Worm (Caenorhabditis elegans) whole organism, mixed stage, embryonic: ENCODE results near the gene prp-38.
A peak's percentile ranks its signal among the peaks of the same experiment; 100 is the strongest.

Experiments used
- ceh-83 ChIP-seq: fragments of 200-800 bp; sonication (Bioruptor generic); optimal IDR thresholded peaks from 2 replicates; lab custom pipeline; 2018; ENCODE audit warnings: mild to moderate bottlenecking, missing genetic modification characterization, missing compliant biosample characterization
- elt-3 ChIP-seq: fragments of 150-350 bp; optimal IDR thresholded peaks from 2 replicates; lab custom pipeline; 2014; ENCODE audit warnings: missing biosample characterization, missing genetic modification characterization
- hlh-1 ChIP-seq: fragments of 150-350 bp; optimal IDR thresholded peaks from 2 replicates; lab custom pipeline; 2014; ENCODE audit warnings: missing biosample characterization, missing genetic modification reagents, missing genetic modification characterization
- lin-13 ChIP-seq: fragments of 150-350 bp; optimal IDR thresholded peaks from 2 replicates; lab custom pipeline; 2014; ENCODE audit warnings: missing biosample characterization, missing genetic modification characterization
- lsy-2 ChIP-seq: fragments of 150-350 bp; optimal IDR thresholded peaks from 2 replicates; lab custom pipeline; 2014; ENCODE audit warnings: missing biosample characterization, missing genetic modification characterization
- mab-5 ChIP-seq: fragments of 150-350 bp; optimal IDR thresholded peaks from 2 replicates; lab custom pipeline; 2014; ENCODE audit warnings: missing biosample characterization, missing genetic modification characterization
- mep-1 ChIP-seq: fragments of 150-350 bp; optimal IDR thresholded peaks from 2 replicates; lab custom pipeline; 2017; ENCODE audit warnings: missing biosample characterization, missing genetic modification reagents, missing genetic modification characterization, inconsistent platforms
- nhr-237 ChIP-seq: fragments of 150-350 bp; optimal IDR thresholded peaks from 2 replicates; lab custom pipeline; 2014; ENCODE audit warnings: missing biosample characterization, missing genetic modification characterization
- pha-4 ChIP-seq: fragments of 150-350 bp; optimal IDR thresholded peaks from 2 replicates; lab custom pipeline; 2018; ENCODE audit warnings: missing biosample characterization, missing genetic modification reagents, missing genetic modification characterization
- snpc-4 ChIP-seq: fragments of 150-350 bp; optimal IDR thresholded peaks from 2 replicates; lab custom pipeline; 2014; ENCODE audit warnings: missing biosample characterization, missing genetic modification characterization
- sptf-1 ChIP-seq: sonication (generic microtip); optimal IDR thresholded peaks from 2 replicates; lab custom pipeline; 2017; ENCODE audit warnings: mild to moderate bottlenecking, missing genetic modification characterization, moderate library complexity, missing compliant biosample characterization
- unc-120 ChIP-seq: sonication (generic microtip); optimal IDR thresholded peaks from 2 replicates; lab custom pipeline; 2017; ENCODE audit warnings: missing genetic modification characterization, missing compliant biosample characterization; ENCODE audit not compliant: poor library complexity, severe bottlenecking
- unc-39 ChIP-seq: fragments of 150-350 bp; optimal IDR thresholded peaks from 2 replicates; lab custom pipeline; 2014; ENCODE audit warnings: missing biosample characterization, missing genetic modification characterization
- unc-62 ChIP-seq: fragments of 150-350 bp; optimal IDR thresholded peaks from 2 replicates; lab custom pipeline; 2014; ENCODE audit warnings: missing biosample characterization, missing genetic modification reagents, missing genetic modification characterization

ce11 chrV:10770026-10770425 is 35.8 kb downstream of the prp-38 start, which contains the start of the genes D1054.1 and pas-2:
- TF ChIP-seq snpc-4 (no peak), ceh-83 (GFP tag; lab: Kevin White, UChicago) (no peak), elt-3 (no peak), lin-13 (tag; lab: Kevin White, UChicago) (no peak), unc-120 (tag; lab: Kevin White, UChicago) (no peak), unc-39 (tag; lab: Kevin White, UChicago) (no peak), lsy-2 (tag; lab: Kevin White, UChicago) (no peak), unc-62 (GFP tag; lab: Kevin White, UChicago) (no peak), mep-1 (tag; lab: Kevin White, UChicago) (peak; percentile 15), mab-5 (tag; lab: Kevin White, UChicago) (no peak), nhr-237 (tag; lab: Kevin White, UChicago) (no peak), pha-4 (no peak), sptf-1 (tag; lab: Kevin White, UChicago) (no peak), hlh-1 (tag; lab: Kevin White, UChicago) (no peak)
